Fruit fly (Drosophila melanogaster) whole organism, adult: ENCODE measurements around the gene CG43346.

Experiments used
- CG11617 ChIP-seq: fragments of 200-800 bp; sonication (Bioruptor generic); optimal IDR thresholded peaks from 2 replicates; lab custom pipeline; 2017; ENCODE audit warnings: mild to moderate bottlenecking, missing biosample characterization, missing genetic modification reagents, missing genetic modification characterization
- CG12768 ChIP-seq: fragments of 200-800 bp; sonication (Bioruptor generic); optimal IDR thresholded peaks from 2 replicates; lab custom pipeline; 2017; ENCODE audit warnings: missing biosample characterization, missing genetic modification characterization, mild to moderate bottlenecking, moderate library complexity, missing genetic modification reagents
- CG14711 ChIP-seq: fragments of 200-800 bp; sonication (Bioruptor generic); optimal IDR thresholded peaks from 2 replicates; lab custom pipeline; 2018; ENCODE audit warnings: missing biosample characterization, mild to moderate bottlenecking, missing genetic modification characterization, moderate library complexity
- CG1620 ChIP-seq: fragments of 200-800 bp; sonication (Bioruptor generic); optimal IDR thresholded peaks from 2 replicates; lab custom pipeline; 2016; ENCODE audit warnings: missing biosample characterization, missing genetic modification characterization
- CG33017 ChIP-seq: fragments of 200-800 bp; sonication (Bioruptor generic); optimal IDR thresholded peaks from 2 replicates; lab custom pipeline; 2018; ENCODE audit warnings: missing biosample characterization, mild to moderate bottlenecking, missing genetic modification characterization, moderate library complexity
- CG5204 ChIP-seq: fragments of 200-800 bp; sonication (Bioruptor generic); optimal IDR thresholded peaks from 2 replicates; lab custom pipeline; 2016; ENCODE audit warnings: missing biosample characterization, missing genetic modification characterization
- CG7045 ChIP-seq: fragments of 200-800 bp; sonication (Bioruptor generic); optimal IDR thresholded peaks from 2 replicates; lab custom pipeline; 2017; ENCODE audit warnings: missing biosample characterization, mild to moderate bottlenecking, missing genetic modification characterization
- CG7101 ChIP-seq: fragments of 200-800 bp; sonication (Bioruptor generic); optimal IDR thresholded peaks from 2 replicates; lab custom pipeline; 2018; ENCODE audit warnings: missing biosample characterization, mild to moderate bottlenecking, missing genetic modification characterization, moderate library complexity
- Clk ChIP-seq: fragments of 200-800 bp; sonication (Bioruptor generic); optimal IDR thresholded peaks from 2 replicates; lab custom pipeline; 2017; ENCODE audit warnings: missing biosample characterization, missing genetic modification characterization
- Crg-1 ChIP-seq: fragments of 200-800 bp; sonication (Bioruptor generic); optimal IDR thresholded peaks from 2 replicates; lab custom pipeline; 2016; ENCODE audit warnings: missing biosample characterization, missing genetic modification characterization
- Hr96 ChIP-seq: fragments of 200-800 bp; sonication (Bioruptor generic); optimal IDR thresholded peaks from 2 replicates; lab custom pipeline; 2016; ENCODE audit warnings: missing biosample characterization, missing genetic modification characterization
- Mnt ChIP-seq: fragments of 200-800 bp; sonication (Bioruptor generic); optimal IDR thresholded peaks from 2 replicates; lab custom pipeline; 2016; ENCODE audit warnings: missing biosample characterization, mild to moderate bottlenecking, missing genetic modification characterization
- bab1 ChIP-seq: fragments of 200-800 bp; sonication (Bioruptor generic); optimal IDR thresholded peaks from 3 replicates; lab custom pipeline; 2019; ENCODE audit warnings: missing biosample characterization, mild to moderate bottlenecking, missing genetic modification characterization, moderate library complexity
- cic ChIP-seq: fragments of 200-800 bp; sonication (Bioruptor generic); optimal IDR thresholded peaks from 2 replicates; lab custom pipeline; 2017; ENCODE audit warnings: missing biosample characterization, mild to moderate bottlenecking, missing genetic modification characterization, moderate library complexity
- cnc ChIP-seq, 2 experiments: fragments of >200 bp; optimal IDR thresholded peaks; 2 replicates each; lab custom pipeline; 2017
- kay ChIP-seq: fragments of 200-800 bp; sonication (Bioruptor generic); peaks from one replicate; lab custom pipeline; 2016; ENCODE audit warnings: missing biosample characterization, missing genetic modification characterization, borderline replicate concordance
- ovo ChIP-seq: fragments of 200-800 bp; sonication (Bioruptor generic); optimal IDR thresholded peaks from 2 replicates; lab custom pipeline; 2016; ENCODE audit warnings: missing biosample characterization, missing genetic modification characterization
- pad ChIP-seq: fragments of 200-800 bp; sonication (Bioruptor generic); optimal IDR thresholded peaks from 3 replicates; lab custom pipeline; 2017; ENCODE audit warnings: missing biosample characterization, missing genetic modification characterization, mild to moderate bottlenecking, moderate library complexity, missing genetic modification reagents
- tj ChIP-seq: fragments of 200-800 bp; sonication (Bioruptor generic); optimal IDR thresholded peaks from 3 replicates; lab custom pipeline; 2017; ENCODE audit warnings: missing biosample characterization, mild to moderate bottlenecking, missing genetic modification characterization, moderate library complexity
- toe ChIP-seq: fragments of 200-800 bp; sonication (Bioruptor generic); optimal IDR thresholded peaks from 2 replicates; lab custom pipeline; 2016; ENCODE audit warnings: missing biosample characterization, missing genetic modification characterization

The CG43346 gene

dm6 chr2L:21168295-21169159 is at the start of gene CG43346, which contains the start of the genes mAcon1 and CG43345:
TSS of gene CG43346 (minus strand) at chr2L:21168581.
TSS of gene mAcon1 (plus strand) at chr2L:21168570.
TSS of gene CG43345 (minus strand) at chr2L:21168581.
- peak; percentile 71 for TF ChIP-seq bab1 (GFP tag; lab: Kevin White, UChicago)
- TF ChIP-seq CG7101 (tag; lab: Kevin White, UChicago) = peak; percentile 87
- TF ChIP-seq ovo (GFP tag; lab: Kevin White, UChicago) = peak; percentile 85
- TF ChIP-seq CG14711 (tag; lab: Kevin White, UChicago) = peak; percentile 72
- peak; percentile 95 for TF ChIP-seq Hr96
- peak; percentile 67 for TF ChIP-seq tj (GFP tag; lab: Kevin White, UChicago)
- TF ChIP-seq cic (GFP tag; lab: Kevin White, UChicago) = peak; percentile 70
- TF ChIP-seq toe (GFP tag; lab: Kevin White, UChicago) = no peak
- no peak for TF ChIP-seq kay (GFP tag; lab: Kevin White, UChicago)
- TF ChIP-seq Crg-1 (GFP tag; lab: Kevin White, UChicago) = peak; percentile 97
- peak; percentile 91 for TF ChIP-seq Mnt
- TF ChIP-seq CG12768 (GFP tag; lab: Kevin White, UChicago) = peak; percentile 94
- TF ChIP-seq CG7045 = peak; percentile 87
- peak; percentile 87 for TF ChIP-seq pad (GFP tag; lab: Kevin White, UChicago)
- TF ChIP-seq cnc (optimal IDR thresholded peaks at IDR 0.05; lab: Kevin White, UChicago) = no peak
- peak; percentile 84 for TF ChIP-seq Clk (GFP tag; lab: Kevin White, UChicago)
- peak; percentile 86 for TF ChIP-seq CG33017 (tag; lab: Kevin White, UChicago)
- TF ChIP-seq CG11617 (GFP tag; lab: Kevin White, UChicago) = peak; percentile 88
- TF ChIP-seq CG1620 = peak; percentile 92
- TF ChIP-seq CG5204 (GFP tag; lab: Kevin White, UChicago) = no peak

dm6 chr2L:21214961-21215362 is 46.6 kb upstream of the CG43346 start:
- TF ChIP-seq CG33017 (tag; lab: Kevin White, UChicago) (no peak), cic (GFP tag; lab: Kevin White, UChicago) (peak; percentile 3), CG7101 (tag; lab: Kevin White, UChicago) (peak; percentile 30), CG14711 (tag; lab: Kevin White, UChicago) (peak; percentile 25), Mnt (peak; percentile 55), pad (GFP tag; lab: Kevin White, UChicago) (peak; percentile 64), tj (GFP tag; lab: Kevin White, UChicago) (peak; percentile 66), kay (GFP tag; lab: Kevin White, UChicago) (no peak), CG5204 (GFP tag; lab: Kevin White, UChicago) (no peak), ovo (GFP tag; lab: Kevin White, UChicago) (peak; percentile 9), CG12768 (GFP tag; lab: Kevin White, UChicago) (no peak), CG7045 (no peak), CG11617 (GFP tag; lab: Kevin White, UChicago) (no peak), cnc (optimal IDR thresholded peaks at IDR 0.05; lab: Kevin White, UChicago) (no peak), bab1 (GFP tag; lab: Kevin White, UChicago) (peak; percentile 57), Crg-1 (GFP tag; lab: Kevin White, UChicago) (peak; percentile 37), Hr96 (peak; percentile 69), CG1620 (peak; percentile 57)

dm6 chr2L:21206193-21206592 is 37.8 kb upstream of the CG43346 start, which contains the start of gene clumsy:
TSS of gene clumsy (plus strand) at chr2L:21206493.
- TF ChIP-seq pad (GFP tag; lab: Kevin White, UChicago) (peak; percentile 19), CG1620 (no peak)

- no peak for TF ChIP-seq Mnt
- no peak for TF ChIP-seq pad (GFP tag; lab: Kevin White, UChicago)
- TF ChIP-seq CG14711 (tag; lab: Kevin White, UChicago) = no peak
- no peak for TF ChIP-seq CG1620
- no peak for TF ChIP-seq ovo (GFP tag; lab: Kevin White, UChicago)
- TF ChIP-seq Crg-1 (GFP tag; lab: Kevin White, UChicago) = no peak
- no peak for TF ChIP-seq CG12768 (GFP tag; lab: Kevin White, UChicago)
- TF ChIP-seq toe (GFP tag; lab: Kevin White, UChicago) = no peak
- TF ChIP-seq CG33017 (tag; lab: Kevin White, UChicago) = no peak
- no peak for TF ChIP-seq kay (GFP tag; lab: Kevin White, UChicago)
These were observed 34.3 kb upstream of the CG43346 start, which contains the start of gene CG31988 for dm6 chr2L:21202702-21203101. TSS of gene CG31988 (minus strand) at chr2L:21202802.

- TF ChIP-seq ovo (GFP tag; lab: Kevin White, UChicago) (no peak), CG33017 (tag; lab: Kevin White, UChicago) (no peak), CG7045 (no peak), CG11617 (GFP tag; lab: Kevin White, UChicago) (no peak), cic (GFP tag; lab: Kevin White, UChicago) (no peak), Clk (GFP tag; lab: Kevin White, UChicago) (no peak)
These were observed 31.9 kb upstream of the CG43346 start, which contains the start of gene CG31624 for dm6 chr2L:21200275-21200674. TSS of gene CG31624 (minus strand) at chr2L:21200375.
